Worm (Caenorhabditis elegans) whole organism, young adult: ENCODE data around the gene H08M01.1.

ENCODE experiments used
- B0019.2 ChIP-seq: fragments of 200-800 bp; sonication (Bioruptor generic); conservative IDR thresholded peaks from 2 replicates; pipeline ENCODE4 v1.3.6; 2022; ENCODE audit warnings: missing genetic modification reagents, missing genetic modification characterization, missing compliant biosample characterization
- B0336.3 ChIP-seq: fragments of 200-800 bp; sonication (Bioruptor generic); IDR thresholded peaks from 2 replicates; pipeline ENCODE4 v1.3.6; 2022; ENCODE audit warnings: missing genetic modification characterization, missing compliant biosample characterization
- C06A6.2 ChIP-seq: fragments of 200-800 bp; sonication (Bioruptor generic); conservative IDR thresholded peaks from 2 replicates; pipeline ENCODE4 v1.3.6; 2022; ENCODE audit warnings: missing genetic modification characterization, missing compliant biosample characterization
- D2030.7 ChIP-seq: fragments of 200-800 bp; sonication (Bioruptor generic); IDR thresholded peaks from 2 replicates; pipeline ENCODE4 v1.3.6; 2022; ENCODE audit warnings: missing genetic modification reagents, missing genetic modification characterization, missing compliant biosample characterization
- F22D6.2 ChIP-seq: sonication (generic microtip); optimal IDR thresholded peaks from 2 replicates; lab custom pipeline; 2016; ENCODE audit warnings: mild to moderate bottlenecking, missing genetic modification characterization, missing compliant biosample characterization
- F33H1.4 ChIP-seq: fragments of 200-800 bp; sonication (Bioruptor generic); IDR thresholded peaks from 2 replicates; pipeline ENCODE4 v1.3.6; 2022; ENCODE audit warnings: missing genetic modification reagents, missing genetic modification characterization, missing compliant biosample characterization
- F55B11.4 ChIP-seq: sonication (generic microtip); optimal IDR thresholded peaks from 2 replicates; lab custom pipeline; 2016; ENCODE audit warnings: missing compliant biosample characterization, missing genetic modification characterization, borderline replicate concordance; ENCODE audit not compliant: insufficient read depth
- T07F8.4 ChIP-seq: sonication (generic microtip); optimal IDR thresholded peaks from 2 replicates; lab custom pipeline; 2016; ENCODE audit warnings: mild to moderate bottlenecking, missing genetic modification characterization, moderate library complexity, missing compliant biosample characterization
- Y53F4B.3 ChIP-seq: fragments of 200-800 bp; sonication (Bioruptor generic); IDR thresholded peaks from 2 replicates; pipeline ENCODE4 v1.3.6; 2022; ENCODE audit warnings: missing genetic modification reagents, missing genetic modification characterization, missing compliant biosample characterization
- atf-7 ChIP-seq: sonication (generic microtip); optimal IDR thresholded peaks from 2 replicates; lab custom pipeline; 2017; ENCODE audit warnings: mild to moderate bottlenecking, missing genetic modification characterization, missing compliant biosample characterization
- attf-5 ChIP-seq: fragments of 200-800 bp; sonication (Bioruptor generic); optimal IDR thresholded peaks from 2 replicates; lab custom pipeline; 2018; ENCODE audit warnings: mild to moderate bottlenecking, missing genetic modification characterization, missing compliant biosample characterization
- attf-6 ChIP-seq: fragments of 200-800 bp; sonication (Bioruptor generic); IDR thresholded peaks from 2 replicates; pipeline ENCODE4 v1.3.6; 2022; ENCODE audit warnings: missing genetic modification reagents, missing genetic modification characterization, missing compliant biosample characterization
- ccch-3 ChIP-seq: fragments of 200-800 bp; sonication (Bioruptor generic); optimal IDR thresholded peaks from 2 replicates; lab custom pipeline; 2018; ENCODE audit warnings: mild to moderate bottlenecking, missing genetic modification characterization, missing compliant biosample characterization
- cebp-1 ChIP-seq, 2 experiments: fragments of 200-800 bp in 1 of 2; sonication (Bioruptor generic) in 1 of 2; sonication (generic microtip) in 1 of 2; IDR thresholded peaks in 1 of 2; optimal IDR thresholded peaks in 1 of 2; 2 replicates each; pipeline versions ENCODE4 v1.3.6 to Lab custom; 2017 to 2022; ENCODE audit warnings: missing compliant biosample characterization in 2 of 2, missing genetic modification characterization in 2 of 2, mild to moderate bottlenecking in 1 of 2, missing genetic modification reagents in 1 of 2, moderate library complexity in 1 of 2
- ceh-100 ChIP-seq: fragments of 200-800 bp; sonication (Bioruptor generic); IDR thresholded peaks from 2 replicates; pipeline ENCODE4 v1.3.6; 2022; ENCODE audit warnings: missing genetic modification reagents, missing genetic modification characterization, missing compliant biosample characterization
- ceh-79 ChIP-seq: sonication (generic microtip); optimal IDR thresholded peaks from 2 replicates; lab custom pipeline; 2017; ENCODE audit warnings: mild to moderate bottlenecking, missing genetic modification characterization, missing compliant biosample characterization
- chd-7 ChIP-seq: sonication (generic microtip); optimal IDR thresholded peaks from 2 replicates; lab custom pipeline; 2016; ENCODE audit warnings: mild to moderate bottlenecking, missing genetic modification characterization, moderate library complexity, missing compliant biosample characterization
- gei-17 ChIP-seq: fragments of 200-800 bp; sonication (Bioruptor generic); optimal IDR thresholded peaks from 2 replicates; lab custom pipeline; 2018; ENCODE audit warnings: mild to moderate bottlenecking, missing genetic modification characterization, missing compliant biosample characterization
- hlh-26 ChIP-seq: fragments of 200-800 bp; sonication (Bioruptor generic); conservative IDR thresholded peaks from 2 replicates; pipeline ENCODE4 v1.3.6; 2022; ENCODE audit warnings: missing genetic modification reagents, missing genetic modification characterization, missing compliant biosample characterization
- hmg-20 ChIP-seq: fragments of 200-800 bp; sonication (Bioruptor generic); IDR thresholded peaks from 2 replicates; pipeline ENCODE4 v1.3.6; 2022; ENCODE audit warnings: missing genetic modification reagents, missing genetic modification characterization, missing compliant biosample characterization
- lin-35 ChIP-seq, 3 experiments: fragments of 150-350 bp in 2 of 3; sonication (generic microtip) in 1 of 3; optimal IDR thresholded peaks; 2 replicates each; lab custom pipeline; 2014 to 2018; ENCODE audit warnings: missing biosample characterization in 3 of 3, missing genetic modification characterization in 3 of 3, missing genetic modification reagents in 3 of 3
- lsl-1 ChIP-seq: fragments of 200-800 bp; sonication (Bioruptor generic); optimal IDR thresholded peaks from 2 replicates; lab custom pipeline; 2018; ENCODE audit warnings: mild to moderate bottlenecking, missing genetic modification characterization, moderate library complexity, missing compliant biosample characterization
- lsy-27 ChIP-seq: sonication (generic microtip); optimal IDR thresholded peaks from 2 replicates; lab custom pipeline; 2017; ENCODE audit warnings: missing genetic modification characterization, mild to moderate bottlenecking, missing compliant biosample characterization, antibody characterized with exemption, missing genotype, borderline replicate concordance; ENCODE audit not compliant: insufficient read depth
- madf-10 ChIP-seq: sonication (generic microtip); optimal IDR thresholded peaks from 2 replicates; lab custom pipeline; 2016; ENCODE audit warnings: mild to moderate bottlenecking, missing genetic modification characterization, missing compliant biosample characterization
- madf-3 ChIP-seq: fragments of 200-800 bp; sonication (Bioruptor generic); IDR thresholded peaks from 2 replicates; pipeline ENCODE4 v1.3.6; 2022; ENCODE audit warnings: missing genetic modification reagents, missing genetic modification characterization, missing compliant biosample characterization
- mel-28 ChIP-seq: sonication (generic microtip); optimal IDR thresholded peaks from 2 replicates; lab custom pipeline; 2016; ENCODE audit warnings: borderline replicate concordance, mild to moderate bottlenecking, missing genetic modification characterization, missing compliant biosample characterization
- mxl-1 ChIP-seq: sonication (generic microtip); optimal IDR thresholded peaks from 2 replicates; lab custom pipeline; 2016; ENCODE audit warnings: missing genetic modification characterization, missing compliant biosample characterization
- nfyb-1 ChIP-seq: fragments of 200-800 bp; sonication (Bioruptor generic); IDR thresholded peaks from 2 replicates; pipeline ENCODE4 v1.3.6; 2022; ENCODE audit warnings: missing genetic modification reagents, missing genetic modification characterization, missing compliant biosample characterization
- nhr-179 ChIP-seq: sonication (generic microtip); optimal IDR thresholded peaks from 2 replicates; lab custom pipeline; 2016; ENCODE audit warnings: mild to moderate bottlenecking, missing genetic modification characterization, missing compliant biosample characterization
- nhr-80 ChIP-seq: sonication (generic microtip); optimal IDR thresholded peaks from 2 replicates; lab custom pipeline; 2016; ENCODE audit warnings: missing genetic modification characterization, missing compliant biosample characterization
- pha-4 ChIP-seq: fragments of 150-350 bp; sonication (generic microtip); optimal IDR thresholded peaks from 2 replicates; lab custom pipeline; 2014; ENCODE audit warnings: missing biosample characterization, missing genetic modification reagents, missing genetic modification characterization
- rpc-1 ChIP-seq, 2 experiments: fragments of 150-350 bp in 1 of 2; sonication (generic microtip) in 1 of 2; optimal IDR thresholded peaks; 2 replicates each; lab custom pipeline; 2014 to 2018; ENCODE audit warnings: missing biosample characterization in 1 of 2, missing genetic modification characterization in 1 of 2, missing genetic modification reagents in 1 of 2, missing genotype in 1 of 2
- snpc-4 ChIP-seq, 5 experiments: fragments of 150-350 bp in 1 of 5; sonication (generic microtip) in 4 of 5; optimal IDR thresholded peaks; 2 replicates each; lab custom pipeline; 2014 to 2018; ENCODE audit warnings: missing genetic modification characterization in 5 of 5, missing biosample characterization in 3 of 5, antibody characterized with exemption in 2 of 5, mild to moderate bottlenecking in 2 of 5, missing compliant biosample characterization in 2 of 5, missing genotype in 2 of 5, moderate library complexity in 2 of 5, missing genetic modification reagents in 1 of 5
- somi-1 ChIP-seq: fragments of 200-800 bp; sonication (Bioruptor generic); optimal IDR thresholded peaks from 2 replicates; lab custom pipeline; 2018; ENCODE audit warnings: mild to moderate bottlenecking, missing genetic modification characterization, missing compliant biosample characterization
- unc-130 ChIP-seq: sonication (generic microtip); optimal IDR thresholded peaks from 2 replicates; lab custom pipeline; 2016; ENCODE audit warnings: missing genetic modification reagents, missing genetic modification characterization, missing compliant biosample characterization
- xnd-1 ChIP-seq: sonication (generic microtip); optimal IDR thresholded peaks from 2 replicates; lab custom pipeline; 2016; ENCODE audit warnings: missing genotype, missing genetic modification reagents, missing genetic modification characterization, missing compliant biosample characterization
- ztf-3 ChIP-seq: fragments of 200-800 bp; sonication (Bioruptor generic); optimal IDR thresholded peaks from 2 replicates; lab custom pipeline; 2018; ENCODE audit warnings: mild to moderate bottlenecking, missing genetic modification characterization, missing compliant biosample characterization

H08M01.1 gene

DNA sequence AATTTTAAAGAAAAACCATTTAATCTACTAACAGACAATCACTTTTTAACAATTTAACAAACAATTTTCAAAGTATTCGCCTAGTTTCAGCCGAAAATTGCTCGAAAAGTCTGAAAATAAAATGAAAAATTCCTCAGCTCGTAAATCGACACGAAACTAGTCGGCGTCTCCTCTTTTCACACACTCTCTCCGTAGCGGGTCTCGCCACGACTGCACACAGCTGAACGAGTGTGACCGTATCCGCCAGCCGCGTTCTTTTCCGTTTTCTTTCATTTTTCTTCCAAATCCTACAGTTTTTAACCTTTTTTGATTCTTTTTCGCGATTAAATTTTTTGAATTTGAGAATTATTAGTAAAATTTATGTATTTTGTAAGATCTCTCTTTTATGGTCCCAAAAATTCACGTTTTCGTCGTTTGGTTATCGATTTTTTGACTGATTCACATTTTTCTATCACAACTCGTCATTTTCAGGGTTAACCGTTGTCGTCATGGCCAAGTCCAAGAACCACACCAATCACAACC is 45.6 kb upstream of the H08M01.1 start, which contains the start of gene rpl-29 (continued):
- TF ChIP-seq B0019.2 (peak; percentile 90), F22D6.2 (no peak), unc-130 (GFP tag; lab: Kevin White, UChicago) (no peak), madf-3 (peak; percentile 79; the same call in 1 of the 2 replicates), attf-6 (GFP tag; lab: Robert Waterston, UW) (peak; percentile 97), mxl-1 (tag; lab: Kevin White, UChicago) (no peak), snpc-4 (GFP tag; optimal IDR thresholded peaks at IDR 0.05; lab: Kevin White, UChicago) (peak; percentile 93), snpc-4 (tag; optimal IDR thresholded peaks at IDR 0.05; lab: Kevin White, UChicago) (peak; percentile 69 to 96 (median 94)), Y53F4B.3 (GFP tag; lab: Robert Waterston, UW) (no peak), pha-4 (peak; percentile 81), hlh-26 (no peak), nhr-179 (no peak), nhr-80 (tag; lab: Kevin White, UChicago) (no peak), B0336.3 (GFP tag; lab: Robert Waterston, UW) (0 out of 2 replicates have a peak, but pooled peaks have one; percentile 35), attf-5 (peak; percentile 49), lsy-27 (tag; lab: Kevin White, UChicago) (no peak), gei-17 (GFP tag; lab: Kevin White, UChicago) (peak; percentile 19)
- TF ChIP-seq, all 124 proteins: peak for 55

ce11 chrIV:13880803-13881202 is 44.6 kb upstream of the H08M01.1 start:
- no peak for TF ChIP-seq cebp-1 (GFP tag; IDR thresholded peaks at IDR 0.05; lab: Robert Waterston, UW)
- TF ChIP-seq cebp-1 (tag; optimal IDR thresholded peaks at IDR 0.05; lab: Kevin White, UChicago), result peak; percentile 39
- peak; percentile 15 for TF ChIP-seq somi-1
- TF ChIP-seq madf-10 (tag; lab: Kevin White, UChicago), result peak; percentile 36
- TF ChIP-seq F55B11.4 (tag; lab: Kevin White, UChicago), result no peak
- no peak for TF ChIP-seq atf-7 (tag; lab: Kevin White, UChicago)

DNA sequence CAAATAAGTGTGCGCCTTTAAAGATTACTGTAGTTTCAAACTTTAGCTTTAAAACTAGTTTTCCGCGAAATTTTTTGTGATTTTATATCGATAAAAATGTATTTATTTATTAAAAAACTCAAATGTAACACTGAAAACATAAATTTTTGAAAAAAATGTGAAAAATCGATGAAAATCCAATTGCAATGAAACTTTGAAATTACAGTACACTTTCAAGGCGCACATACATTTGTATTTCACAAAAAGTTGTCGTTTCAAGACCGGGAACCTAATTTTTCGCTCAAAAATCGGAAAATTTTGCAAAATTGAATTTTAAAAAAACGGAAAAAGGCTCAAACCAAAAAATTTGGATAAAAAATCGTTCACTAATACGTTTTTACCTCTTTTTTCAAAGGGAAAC is 44.2 kb upstream of the H08M01.1 start:
- no peak for TF ChIP-seq rpc-1 (optimal IDR thresholded peaks at IDR 0.05; lab: Kevin White, UChicago)
- TF ChIP-seq rpc-1 (tag; optimal IDR thresholded peaks at IDR 0.05; lab: Kevin White, UChicago), result no peak
- no peak for TF ChIP-seq hmg-20 (GFP tag; lab: Robert Waterston, UW)
- peak; percentile 84 for TF ChIP-seq lsl-1 (GFP tag; lab: Kevin White, UChicago)
- TF ChIP-seq attf-6 (GFP tag; lab: Robert Waterston, UW), result no peak
- no peak for TF ChIP-seq ztf-3 (GFP tag; lab: Kevin White, UChicago)
- TF ChIP-seq C06A6.2 (GFP tag; lab: Robert Waterston, UW), result no peak
- no peak for TF ChIP-seq nfyb-1 (GFP tag; lab: Robert Waterston, UW)
- TF ChIP-seq mel-28 (tag; lab: Kevin White, UChicago), result no peak
- TF ChIP-seq attf-5, result no peak
- TF ChIP-seq F33H1.4 (GFP tag; lab: Robert Waterston, UW), result peak; percentile 49
- no peak for TF ChIP-seq ceh-100 (GFP tag; lab: Robert Waterston, UW)
- TF ChIP-seq snpc-4 (GFP tag; optimal IDR thresholded peaks at IDR 0.05; lab: Kevin White, UChicago), result peak; percentile 9
- TF ChIP-seq snpc-4 (tag; optimal IDR thresholded peaks at IDR 0.05; lab: Kevin White, UChicago), result peak in 2 of 4 experiments; percentile 30 to 72
- TF ChIP-seq T07F8.4, result no peak
- no peak for TF ChIP-seq chd-7 (tag; lab: Kevin White, UChicago)
- TF ChIP-seq xnd-1 (tag; lab: Kevin White, UChicago), result peak; percentile 6
- no peak for TF ChIP-seq lin-35 (GFP tag; optimal IDR thresholded peaks at IDR 0.05; lab: Kevin White, UChicago)
- TF ChIP-seq ccch-3 (GFP tag; lab: Kevin White, UChicago), result no peak
- no peak for TF ChIP-seq D2030.7 (GFP tag; lab: Robert Waterston, UW)
- no peak for TF ChIP-seq ceh-79 (tag; lab: Kevin White, UChicago)
